Worm (Caenorhabditis elegans) whole organism, late embryonic: ENCODE data around the gene M03F8.7.
A peak's percentile ranks its signal among the peaks of the same experiment; 100 is the strongest.

Source experiments
- C08G9.2 ChIP-seq: sonication (generic microtip); optimal IDR thresholded peaks from 2 replicates; lab custom pipeline; 2016; ENCODE audit warnings: mild to moderate bottlenecking, missing genetic modification characterization, moderate library complexity, missing compliant biosample characterization
- K02D7.2 ChIP-seq: sonication (generic microtip); optimal IDR thresholded peaks from 2 replicates; lab custom pipeline; 2017; ENCODE audit warnings: mild to moderate bottlenecking, missing genetic modification characterization, missing compliant biosample characterization
- T23F11.4 ChIP-seq: fragments of 200-800 bp; sonication (Bioruptor generic); optimal IDR thresholded peaks from 2 replicates; lab custom pipeline; 2018; ENCODE audit warnings: mild to moderate bottlenecking, missing genetic modification characterization, missing compliant biosample characterization
- Y22D7AL.16 ChIP-seq: sonication (generic microtip); optimal IDR thresholded peaks from 2 replicates; lab custom pipeline; 2016; ENCODE audit warnings: missing genetic modification characterization, missing compliant biosample characterization
- ahr-1 ChIP-seq: sonication (generic microtip); optimal IDR thresholded peaks from 2 replicates; lab custom pipeline; 2016; ENCODE audit warnings: missing genetic modification characterization, missing compliant biosample characterization
- ama-1 ChIP-seq: fragments of 150-350 bp; optimal IDR thresholded peaks from 2 replicates; lab custom pipeline; 2014
- ceh-14 ChIP-seq: sonication (generic microtip); optimal IDR thresholded peaks from 2 replicates; lab custom pipeline; 2016; ENCODE audit warnings: missing genotype, missing genetic modification characterization, missing compliant biosample characterization
- ceh-30 ChIP-seq: fragments of 150-350 bp; optimal IDR thresholded peaks from 2 replicates; lab custom pipeline; 2014; ENCODE audit warnings: missing biosample characterization, missing genetic modification characterization
- dmd-4 ChIP-seq: sonication (generic microtip); optimal IDR thresholded peaks from 2 replicates; lab custom pipeline; 2016; ENCODE audit warnings: borderline replicate concordance, missing genetic modification characterization, missing compliant biosample characterization
- elt-2 ChIP-seq: sonication (generic microtip); optimal IDR thresholded peaks from 2 replicates; lab custom pipeline; 2016; ENCODE audit warnings: missing genetic modification reagents, missing genetic modification characterization, missing compliant biosample characterization
- fax-1 ChIP-seq: sonication (generic microtip); optimal IDR thresholded peaks from 2 replicates; lab custom pipeline; 2016; ENCODE audit warnings: missing genotype, missing genetic modification characterization, missing compliant biosample characterization
- fkh-10 ChIP-seq: fragments of 150-350 bp; optimal IDR thresholded peaks from 2 replicates; lab custom pipeline; 2014; ENCODE audit warnings: missing biosample characterization, missing genetic modification reagents, missing genetic modification characterization
- fkh-6 ChIP-seq: sonication (generic microtip); optimal IDR thresholded peaks from 2 replicates; lab custom pipeline; 2016; ENCODE audit warnings: missing genetic modification characterization, missing compliant biosample characterization
- hlh-13 ChIP-seq: fragments of 200-800 bp; sonication (Bioruptor generic); optimal IDR thresholded peaks from 2 replicates; lab custom pipeline; 2018; ENCODE audit warnings: mild to moderate bottlenecking, missing genetic modification characterization, missing compliant biosample characterization
- hlh-15 ChIP-seq: sonication (generic microtip); optimal IDR thresholded peaks from 2 replicates; lab custom pipeline; 2016; ENCODE audit warnings: missing genetic modification characterization, missing compliant biosample characterization
- hlh-30 ChIP-seq: sonication (generic microtip); optimal IDR thresholded peaks from 2 replicates; lab custom pipeline; 2017; ENCODE audit warnings: antibody characterized with exemption, missing genetic modification characterization, missing compliant biosample characterization; ENCODE audit not compliant: insufficient read depth
- hlh-8 ChIP-seq: sonication (generic microtip); optimal IDR thresholded peaks from 2 replicates; lab custom pipeline; 2016; ENCODE audit warnings: missing genotype, missing genetic modification characterization, missing compliant biosample characterization
- lim-6 ChIP-seq: sonication (generic microtip); optimal IDR thresholded peaks from 2 replicates; lab custom pipeline; 2016; ENCODE audit warnings: missing genetic modification characterization, missing compliant biosample characterization
- lin-11 ChIP-seq: fragments of 200-800 bp; sonication (Bioruptor generic); optimal IDR thresholded peaks from 2 replicates; lab custom pipeline; 2018; ENCODE audit warnings: mild to moderate bottlenecking, missing genetic modification characterization, missing compliant biosample characterization
- madf-2 ChIP-seq: sonication (generic microtip); optimal IDR thresholded peaks from 2 replicates; lab custom pipeline; 2017; ENCODE audit warnings: missing genetic modification characterization, missing compliant biosample characterization
- mec-3 ChIP-seq: sonication (generic microtip); optimal IDR thresholded peaks from 2 replicates; lab custom pipeline; 2016; ENCODE audit warnings: borderline replicate concordance, missing genetic modification characterization, missing compliant biosample characterization
- nfya-1 ChIP-seq: sonication (generic microtip); optimal IDR thresholded peaks from 2 replicates; lab custom pipeline; 2017; ENCODE audit warnings: missing genetic modification characterization, mild to moderate bottlenecking, missing compliant biosample characterization, antibody characterized with exemption, moderate library complexity
- npax-4 ChIP-seq: sonication (generic microtip); optimal IDR thresholded peaks from 2 replicates; lab custom pipeline; 2016; ENCODE audit warnings: missing genetic modification characterization, missing compliant biosample characterization
- pax-1 ChIP-seq: fragments of 150-350 bp; optimal IDR thresholded peaks from 2 replicates; lab custom pipeline; 2014; ENCODE audit warnings: missing biosample characterization, missing genetic modification characterization
- pha-4 ChIP-seq: fragments of 150-350 bp; optimal IDR thresholded peaks from 2 replicates; lab custom pipeline; 2018; ENCODE audit warnings: missing biosample characterization, missing genetic modification reagents, missing genetic modification characterization
- tbx-2 ChIP-seq: sonication (generic microtip); optimal IDR thresholded peaks from 2 replicates; lab custom pipeline; 2016; ENCODE audit warnings: missing genetic modification characterization, missing compliant biosample characterization
- unc-3 ChIP-seq, 2 experiments: fragments of 200-800 bp in 1 of 2; sonication (Bioruptor generic) in 1 of 2; sonication (generic microtip) in 1 of 2; conservative IDR thresholded peaks in 1 of 2; optimal IDR thresholded peaks in 1 of 2; 2 replicates each; pipeline versions ENCODE4 v1.3.6 to Lab custom; 2016 to 2022; ENCODE audit warnings: missing compliant biosample characterization in 2 of 2, missing genetic modification characterization in 2 of 2, missing genetic modification reagents in 1 of 2
- unc-55 ChIP-seq: sonication (generic microtip); optimal IDR thresholded peaks from 2 replicates; lab custom pipeline; 2017; ENCODE audit warnings: missing biosample characterization, missing genetic modification reagents, missing genetic modification characterization
- zip-5 ChIP-seq: sonication (generic microtip); optimal IDR thresholded peaks from 2 replicates; lab custom pipeline; 2016; ENCODE audit warnings: missing genetic modification characterization, missing compliant biosample characterization
- ztf-16 ChIP-seq: sonication (generic microtip); optimal IDR thresholded peaks from 2 replicates; lab custom pipeline; 2017; ENCODE audit warnings: missing genetic modification characterization, missing compliant biosample characterization

Gene M03F8.7

DNA sequence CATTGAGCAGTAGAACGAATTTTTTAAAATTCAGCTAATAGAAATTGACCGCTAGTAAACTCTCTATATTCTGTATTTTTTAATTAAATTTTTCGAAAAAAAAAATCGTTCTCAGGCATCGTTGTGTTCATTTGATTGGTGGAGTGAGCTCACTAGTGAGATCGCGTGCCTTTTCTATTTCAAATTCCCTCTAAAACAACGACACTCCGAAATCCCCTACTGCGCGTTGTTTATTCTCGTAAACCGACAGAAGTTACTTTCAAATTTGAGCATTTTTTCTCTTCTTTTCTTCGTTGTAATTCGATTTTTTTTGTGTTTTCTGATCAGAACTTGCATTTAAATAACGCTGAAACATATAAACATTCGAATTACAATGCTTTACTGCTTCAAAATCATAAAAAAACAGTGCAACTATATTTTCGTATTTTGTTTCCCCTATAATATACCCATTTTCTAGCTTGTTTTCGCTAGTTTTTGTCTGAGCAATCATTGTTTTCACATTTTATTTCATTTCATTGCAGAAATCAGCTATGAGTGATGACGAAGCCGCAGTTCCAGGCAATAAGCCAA lies 2.8 kb downstream of the M03F8.7 start, which contains the start of gene syf-3:
syf-3 (plus strand) TSS at position 520 of the 570 bp plus-strand sequence.
- no peak for TF ChIP-seq pha-4 (tag; lab: Kevin White, UChicago)
- TF ChIP-seq nfya-1 (tag; lab: Kevin White, UChicago), result peak; percentile 42
- TF ChIP-seq unc-3 (GFP tag; conservative IDR thresholded peaks at IDR 0.05; lab: Robert Waterston, UW), result no peak
- no peak for TF ChIP-seq unc-3 (tag; optimal IDR thresholded peaks at IDR 0.05; lab: Kevin White, UChicago)

DNA sequence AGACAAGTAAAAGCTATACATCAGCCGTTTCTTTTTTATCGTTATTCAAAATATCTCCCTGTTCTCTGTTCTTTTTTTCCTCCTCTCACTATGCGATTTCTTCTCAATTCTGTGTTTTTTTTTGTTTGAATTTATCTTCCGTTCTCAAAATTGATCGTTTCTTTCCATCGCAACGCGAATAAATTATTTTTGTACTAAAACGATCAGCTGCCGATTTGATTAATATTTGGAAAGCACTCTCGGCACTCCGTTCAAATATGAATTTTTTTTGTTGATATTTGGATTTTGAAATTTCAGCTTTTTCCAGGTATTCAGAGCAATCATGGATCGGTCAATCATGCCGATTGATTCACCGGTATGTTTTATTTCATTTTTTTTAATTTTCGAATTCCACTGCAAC lies 6.4 kb downstream of the M03F8.7 start, which contains the start of gene pst-1:
pst-1 (plus strand) TSS at position 301 of the 400 bp plus-strand sequence.
- TF ChIP-seq nfya-1 (tag; lab: Kevin White, UChicago), result no peak
- TF ChIP-seq ceh-14, result no peak
- TF ChIP-seq hlh-13 (GFP tag; lab: Kevin White, UChicago), result no peak
- TF ChIP-seq elt-2 (tag; lab: Kevin White, UChicago), result no peak
- TF ChIP-seq hlh-8 (tag; lab: Kevin White, UChicago), result no peak

DNA sequence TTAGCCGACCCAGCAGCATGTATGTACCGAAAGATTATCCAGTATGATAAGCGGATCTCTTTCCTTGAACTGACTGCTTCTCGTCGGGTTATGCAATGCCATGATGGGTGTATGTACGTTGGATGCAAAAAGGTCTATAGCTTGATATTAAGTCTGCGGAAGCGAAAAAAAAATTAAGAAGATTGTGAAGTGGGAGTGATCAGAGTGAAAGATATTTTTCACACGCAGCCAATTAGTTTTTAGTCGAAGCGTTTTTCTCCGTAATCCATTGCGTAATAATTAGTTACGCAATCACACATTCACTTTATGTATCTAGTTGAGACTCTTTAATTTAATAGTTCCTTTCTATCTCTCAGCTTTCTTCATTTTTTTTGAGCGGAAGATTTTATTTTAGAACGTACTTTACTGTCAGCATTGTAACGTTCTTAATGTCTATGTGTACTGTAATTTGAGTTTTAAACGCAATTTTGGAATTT lies 13.0 kb downstream of the M03F8.7 start:
- TF ChIP-seq unc-55 (GFP tag; lab: Kevin White, UChicago) (no peak), ceh-30 (tag; lab: Kevin White, UChicago) (no peak), ama-1 (no peak), T23F11.4 (GFP tag; lab: Kevin White, UChicago) (no peak), lim-6 (tag; lab: Kevin White, UChicago) (no peak), dmd-4 (tag; lab: Kevin White, UChicago) (no peak), npax-4 (tag; lab: Kevin White, UChicago) (no peak), zip-5 (no peak), nfya-1 (tag; lab: Kevin White, UChicago) (no peak), fkh-6 (tag; lab: Kevin White, UChicago) (no peak), pax-1 (tag; lab: Kevin White, UChicago) (no peak), ztf-16 (tag; lab: Kevin White, UChicago) (no peak)

ce11 chrV:5951133-5951532 lies 14.4 kb downstream of the M03F8.7 start, which contains the start of gene M03F8.1:
M03F8.1 (plus strand) TSS chrV:5951433.
- TF ChIP-seq ahr-1 (tag; lab: Kevin White, UChicago) (no peak), C08G9.2 (tag; lab: Kevin White, UChicago) (no peak), fkh-10 (GFP tag; lab: Kevin White, UChicago) (no peak), ceh-14 (no peak), lin-11 (tag; lab: Kevin White, UChicago) (no peak), madf-2 (tag; lab: Kevin White, UChicago) (no peak), hlh-15 (tag; lab: Kevin White, UChicago) (no peak), fkh-6 (tag; lab: Kevin White, UChicago) (no peak), fax-1 (tag; lab: Kevin White, UChicago) (no peak), ceh-30 (tag; lab: Kevin White, UChicago) (no peak), pax-1 (tag; lab: Kevin White, UChicago) (no peak), pha-4 (tag; lab: Kevin White, UChicago) (no peak), Y22D7AL.16 (no peak), K02D7.2 (no peak)

ce11 chrV:5953086-5953485 lies 16.3 kb downstream of the M03F8.7 start:
- no peak for TF ChIP-seq tbx-2 (tag; lab: Kevin White, UChicago)
- no peak for TF ChIP-seq hlh-30 (tag; lab: Kevin White, UChicago)
- peak; percentile 75 for TF ChIP-seq nfya-1 (tag; lab: Kevin White, UChicago)
- TF ChIP-seq hlh-8 (tag; lab: Kevin White, UChicago), result no peak
- no peak for TF ChIP-seq mec-3 (tag; lab: Kevin White, UChicago)

- no peak for TF ChIP-seq Y22D7AL.16
- TF ChIP-seq hlh-8 (tag; lab: Kevin White, UChicago), result no peak
- no peak for TF ChIP-seq hlh-13 (GFP tag; lab: Kevin White, UChicago)
These were observed 18.0 kb downstream of the M03F8.7 start, which contains the start of gene M03F8.6 for ce11 chrV:5954747-5955146. M03F8.6 (minus strand) TSS chrV:5954847.
